Fruit fly (Drosophila melanogaster) whole organism, embryonic: ENCODE data around the gene CheA29a.

Source experiments
- CG10209 ChIP-seq: fragments of 200-800 bp; sonication (Bioruptor generic); optimal IDR thresholded peaks from 3 replicates; lab custom pipeline; 2017; ENCODE audit warnings: missing biosample characterization, mild to moderate bottlenecking, missing genetic modification characterization, missing genetic modification reagents
- CG10959 ChIP-seq: fragments of 200-800 bp; sonication (Bioruptor generic); IDR thresholded peaks from 2 replicates; pipeline ENCODE4 v1.3.6; 2022; ENCODE audit warnings: missing biosample characterization, missing genetic modification characterization
- CG11093 ChIP-seq: fragments of 200-800 bp; sonication (Bioruptor generic); IDR thresholded peaks from 3 replicates; pipeline ENCODE4 v1.3.6; 2022; ENCODE audit warnings: missing biosample characterization, missing genetic modification characterization
- CG1233 ChIP-seq: fragments of 200-800 bp; sonication (Bioruptor generic); optimal IDR thresholded peaks from 4 replicates; lab custom pipeline; 2018; ENCODE audit warnings: missing biosample characterization, mild to moderate bottlenecking, missing genetic modification characterization
- CG13624 ChIP-seq: fragments of 200-800 bp; sonication (Bioruptor generic); optimal IDR thresholded peaks from 2 replicates; lab custom pipeline; 2016; ENCODE audit warnings: missing biosample characterization, missing genetic modification characterization
- CG14860 ChIP-seq: fragments of 200-800 bp; sonication (Bioruptor generic); IDR thresholded peaks from 3 replicates; pipeline ENCODE4 v1.3.6; 2022; ENCODE audit warnings: missing biosample characterization, missing genetic modification characterization; ENCODE audit not compliant: partially characterized antibody
- CG1832 ChIP-seq: fragments of 200-800 bp; sonication (Bioruptor generic); optimal IDR thresholded peaks from 2 replicates; lab custom pipeline; 2017; ENCODE audit warnings: missing biosample characterization, mild to moderate bottlenecking, missing genetic modification characterization, inconsistent platforms
- CG2875 ChIP-seq: fragments of 200-800 bp; sonication (Bioruptor generic); optimal IDR thresholded peaks from 2 replicates; lab custom pipeline; 2017; ENCODE audit warnings: missing biosample characterization, mild to moderate bottlenecking, missing genetic modification characterization, missing genetic modification reagents
- CG30020 ChIP-seq: fragments of 200-800 bp; optimal IDR thresholded peaks from 2 replicates; lab custom pipeline; 2019; ENCODE audit warnings: missing biosample characterization, mild to moderate bottlenecking, missing genetic modification characterization, moderate library complexity
- CG3163 ChIP-seq: fragments of 200-800 bp; sonication (Bioruptor generic); optimal IDR thresholded peaks from 3 replicates; lab custom pipeline; 2016; ENCODE audit warnings: missing biosample characterization, missing genetic modification characterization
- CG33213 ChIP-seq: fragments of 200-800 bp; sonication (Bioruptor generic); optimal IDR thresholded peaks from 3 replicates; lab custom pipeline; 2016; ENCODE audit warnings: missing biosample characterization, missing genetic modification characterization
- CG3407 ChIP-seq: fragments of 200-800 bp; sonication (Bioruptor generic); optimal IDR thresholded peaks from 2 replicates; lab custom pipeline; 2018; ENCODE audit warnings: missing biosample characterization, mild to moderate bottlenecking, missing genetic modification characterization
- CG6791 ChIP-seq: fragments of 200-800 bp; sonication (Bioruptor generic); IDR thresholded peaks from 3 replicates; pipeline ENCODE4 v1.3.6; 2022; ENCODE audit warnings: missing biosample characterization, missing genetic modification characterization; ENCODE audit not compliant: partially characterized antibody
- CG7839 ChIP-seq: fragments of 200-800 bp; sonication (Bioruptor generic); optimal IDR thresholded peaks from 3 replicates; lab custom pipeline; 2018; ENCODE audit warnings: missing biosample characterization, mild to moderate bottlenecking, missing genetic modification characterization, moderate library complexity
- CG8478 ChIP-seq: fragments of >200 bp; optimal IDR thresholded peaks from 2 replicates; lab custom pipeline; 2018
- CG9876 ChIP-seq: fragments of 200-800 bp; sonication (Bioruptor generic); optimal IDR thresholded peaks from 2 replicates; lab custom pipeline; 2016; ENCODE audit warnings: missing biosample characterization, missing genetic modification characterization
- CkIIα-i1 ChIP-seq: fragments of 200-800 bp; sonication (Bioruptor generic); IDR thresholded peaks from 2 replicates; pipeline ENCODE4 v1.3.6; 2022; ENCODE audit warnings: missing biosample characterization, missing genetic modification characterization
- CoRest ChIP-seq: fragments of 200-800 bp; sonication (Bioruptor generic); optimal IDR thresholded peaks from 3 replicates; lab custom pipeline; 2018; ENCODE audit warnings: missing biosample characterization, mild to moderate bottlenecking, missing genetic modification characterization, moderate library complexity
- Dek ChIP-seq: fragments of 200-800 bp; sonication (Bioruptor generic); optimal IDR thresholded peaks from 3 replicates; lab custom pipeline; 2019; ENCODE audit warnings: missing biosample characterization, mild to moderate bottlenecking, missing genetic modification characterization, moderate library complexity
- Dref ChIP-seq: fragments of 200-800 bp; sonication (Bioruptor generic); IDR thresholded peaks from 2 replicates; pipeline ENCODE4 v1.3.6; 2022; ENCODE audit warnings: missing biosample characterization, missing genetic modification characterization
- E2f2 ChIP-seq: fragments of 200-800 bp; sonication (Bioruptor generic); IDR thresholded peaks from 2 replicates; pipeline ENCODE4 v1.3.6; 2022; ENCODE audit warnings: missing biosample characterization, missing genetic modification characterization
- Ets65A ChIP-seq: fragments of 200-800 bp; sonication (Bioruptor generic); peaks from one replicate; lab custom pipeline; 2016; ENCODE audit warnings: missing biosample characterization, missing genetic modification characterization
- Ets97D ChIP-seq: fragments of 200-800 bp; sonication (Bioruptor generic); optimal IDR thresholded peaks from 3 replicates; lab custom pipeline; 2016; ENCODE audit warnings: missing biosample characterization, missing genetic modification characterization
- Fer1 ChIP-seq: fragments of 200-800 bp; sonication (Bioruptor generic); optimal IDR thresholded peaks from 2 replicates; lab custom pipeline; 2017; ENCODE audit warnings: missing biosample characterization, mild to moderate bottlenecking, missing genetic modification characterization
- HLH3B ChIP-seq: fragments of 200-800 bp; sonication (Bioruptor generic); IDR thresholded peaks from 2 replicates; pipeline ENCODE4 v1.3.6; 2022; ENCODE audit warnings: missing biosample characterization, missing genetic modification characterization
- Hr3 ChIP-seq: fragments of 200-800 bp; sonication (Bioruptor generic); optimal IDR thresholded peaks from 3 replicates; lab custom pipeline; 2016; ENCODE audit warnings: missing biosample characterization, missing genetic modification characterization
- Hr78 ChIP-seq, 2 experiments: fragments of 200-800 bp in 1 of 2; fragments of >200 bp in 1 of 2; sonication (Bioruptor generic) in 1 of 2; optimal IDR thresholded peaks; 2 replicates each; lab custom pipeline; 2017 to 2019; ENCODE audit warnings: missing biosample characterization in 2 of 2, missing genetic modification characterization in 2 of 2, mild to moderate bottlenecking in 1 of 2, moderate library complexity in 1 of 2
- MBD-R2 ChIP-seq: fragments of 200-800 bp; sonication (Bioruptor generic); IDR thresholded peaks from 2 replicates; pipeline ENCODE4 v1.3.6; 2022; ENCODE audit warnings: missing biosample characterization, missing genetic modification characterization
- Max ChIP-seq: fragments of 200-800 bp; sonication (Bioruptor generic); optimal IDR thresholded peaks from 2 replicates; lab custom pipeline; 2016; ENCODE audit warnings: missing biosample characterization, mild to moderate bottlenecking, missing genetic modification characterization
- Med ChIP-seq: fragments of 200-800 bp; sonication (Bioruptor generic); peaks from one replicate; lab custom pipeline; 2016; ENCODE audit warnings: missing biosample characterization, missing genetic modification characterization, mild to moderate bottlenecking, inconsistent platforms, moderate library complexity
- Pdp1 ChIP-seq, 2 experiments: fragments of 200-800 bp; sonication (Bioruptor generic); optimal IDR thresholded peaks; 3 replicates each; lab custom pipeline; 2016; ENCODE audit warnings: missing biosample characterization in 2 of 2, missing genetic modification characterization in 2 of 2, mild to moderate bottlenecking in 1 of 2, moderate library complexity in 1 of 2
- Scr ChIP-seq: fragments of 200-800 bp; sonication (Bioruptor generic); IDR thresholded peaks from 2 replicates; pipeline ENCODE4 v1.3.6; 2022; ENCODE audit warnings: missing biosample characterization, missing genetic modification characterization; ENCODE audit not compliant: partially characterized antibody
- Sox100B ChIP-seq: fragments of 200-800 bp; sonication (Bioruptor generic); optimal IDR thresholded peaks from 3 replicates; lab custom pipeline; 2018; ENCODE audit warnings: missing biosample characterization, mild to moderate bottlenecking, missing genetic modification characterization
- Xbp1 ChIP-seq: fragments of 200-800 bp; sonication (Bioruptor generic); optimal IDR thresholded peaks from 3 replicates; lab custom pipeline; 2016; ENCODE audit warnings: missing biosample characterization, mild to moderate bottlenecking, missing genetic modification characterization
- chn ChIP-seq: fragments of 200-800 bp; sonication (Bioruptor generic); optimal IDR thresholded peaks from 2 replicates; lab custom pipeline; 2016; ENCODE audit warnings: missing biosample characterization, missing genetic modification characterization
- crp ChIP-seq, 2 experiments: fragments of 200-800 bp; sonication (Bioruptor generic); optimal IDR thresholded peaks; 2 replicates in 1 of 2; 3 replicates in 1 of 2; lab custom pipeline; 2017; ENCODE audit warnings: missing biosample characterization in 2 of 2, missing genetic modification characterization in 2 of 2, mild to moderate bottlenecking in 1 of 2, moderate library complexity in 1 of 2
- da ChIP-seq: fragments of 200-800 bp; sonication (Bioruptor generic); optimal IDR thresholded peaks from 2 replicates; lab custom pipeline; 2016; ENCODE audit warnings: missing biosample characterization, missing genetic modification characterization
- danr ChIP-seq: fragments of 200-800 bp; sonication (Bioruptor generic); IDR thresholded peaks from 2 replicates; pipeline ENCODE4 v1.3.6; 2022; ENCODE audit warnings: missing biosample characterization, missing genetic modification characterization
- dmrt99B ChIP-seq: fragments of 200-800 bp; sonication (Bioruptor generic); optimal IDR thresholded peaks from 2 replicates; lab custom pipeline; 2018; ENCODE audit warnings: missing biosample characterization, mild to moderate bottlenecking, missing genetic modification characterization, moderate library complexity
- dpn ChIP-seq, 2 experiments: fragments of 200-800 bp; sonication (Bioruptor generic); optimal IDR thresholded peaks; 3 replicates each; lab custom pipeline; 2016; ENCODE audit warnings: missing biosample characterization in 2 of 2, missing genetic modification characterization in 2 of 2
- gsb ChIP-seq: fragments of 200-800 bp; sonication (Bioruptor generic); IDR thresholded peaks from 2 replicates; pipeline ENCODE4 v1.3.6; 2022; ENCODE audit warnings: missing biosample characterization, missing genetic modification characterization
- inv ChIP-seq: fragments of 200-800 bp; sonication (Bioruptor generic); IDR thresholded peaks from 2 replicates; pipeline ENCODE4 v1.3.6; 2022; ENCODE audit warnings: missing biosample characterization, missing genetic modification characterization; ENCODE audit not compliant: partially characterized antibody
- ken ChIP-seq: fragments of 200-800 bp; sonication (Bioruptor generic); IDR thresholded peaks from 3 replicates; pipeline ENCODE4 v1.3.6; 2022; ENCODE audit warnings: missing biosample characterization, missing genetic modification characterization
- kni ChIP-seq: fragments of 200-800 bp; sonication (Bioruptor generic); optimal IDR thresholded peaks from 3 replicates; lab custom pipeline; 2017; ENCODE audit warnings: mild to moderate bottlenecking, missing biosample characterization, missing genetic modification reagents, missing genetic modification characterization
- peb ChIP-seq: fragments of 200-800 bp; sonication (Bioruptor generic); IDR thresholded peaks from 2 replicates; pipeline ENCODE4 v1.3.6; 2022; ENCODE audit warnings: missing biosample characterization, missing genetic modification characterization
- pho ChIP-seq: fragments of 200-800 bp; sonication (Bioruptor generic); optimal IDR thresholded peaks from 2 replicates; lab custom pipeline; 2016; ENCODE audit warnings: missing biosample characterization, missing genetic modification characterization
- phol ChIP-seq: fragments of 200-800 bp; sonication (Bioruptor generic); optimal IDR thresholded peaks from 3 replicates; lab custom pipeline; 2018; ENCODE audit warnings: missing biosample characterization, mild to moderate bottlenecking, missing genetic modification characterization, moderate library complexity
- shn ChIP-seq: fragments of 200-800 bp; sonication (Bioruptor generic); optimal IDR thresholded peaks from 3 replicates; lab custom pipeline; 2016; ENCODE audit warnings: missing biosample characterization, missing genetic modification characterization
- tgo ChIP-seq: fragments of 200-800 bp; sonication (Bioruptor generic); IDR thresholded peaks from 3 replicates; pipeline ENCODE4 v1.3.6; 2022; ENCODE audit warnings: missing biosample characterization, missing genetic modification characterization
- tin ChIP-seq: fragments of 200-800 bp; sonication (Bioruptor generic); optimal IDR thresholded peaks from 3 replicates; lab custom pipeline; 2016; ENCODE audit warnings: missing biosample characterization, missing genetic modification characterization
- tll ChIP-seq, 2 experiments: fragments of 200-800 bp in 1 of 2; fragments of >200 bp in 1 of 2; sonication (Bioruptor generic) in 1 of 2; optimal IDR thresholded peaks; 2 replicates each; lab custom pipeline; 2017 to 2019; ENCODE audit warnings: missing biosample characterization in 2 of 2, missing genetic modification characterization in 2 of 2, mild to moderate bottlenecking in 1 of 2, moderate library complexity in 1 of 2

Gene CheA29a

dm6 chr2L:8477971-8478370 lies 822 bp downstream of the CheA29a start (continued):
- TF ChIP-seq da (GFP tag; lab: Kevin White, UChicago) (no peak), Scr (GFP tag; lab: Robert Waterston, UW) (peak; percentile 7; the same call in 1 of the 2 replicates), Xbp1 (GFP tag; lab: Kevin White, UChicago) (no peak), Max (GFP tag; lab: Kevin White, UChicago) (peak; percentile 1), CG30020 (tag; lab: Kevin White, UChicago) (no peak), CG10959 (GFP tag; lab: Robert Waterston, UW) (no peak), Dref (GFP tag; lab: Robert Waterston, UW) (peak; percentile 89), CG13624 (GFP tag; lab: Kevin White, UChicago) (peak; percentile 5), Med (GFP tag; lab: Kevin White, UChicago) (peak; percentile 90), tll (GFP tag; optimal IDR thresholded peaks at IDR 0.05; lab: Kevin White, UChicago) (no peak), Ets97D (GFP tag; lab: Kevin White, UChicago) (peak; percentile 61), Hr3 (GFP tag; lab: Kevin White, UChicago) (no peak), CG11093 (GFP tag; lab: Robert Waterston, UW) (no peak), crp (GFP tag; optimal IDR thresholded peaks at IDR 0.05; lab: Kevin White, UChicago) (peak in 1 of 2 experiments; percentile 69), chn (GFP tag; lab: Kevin White, UChicago) (peak; percentile 46), peb (no peak), phol (tag; lab: Kevin White, UChicago) (peak; percentile 51), CG2875 (GFP tag; lab: Kevin White, UChicago) (no peak), ken (GFP tag; lab: Robert Waterston, UW) (no peak), dpn (GFP tag; optimal IDR thresholded peaks at IDR 0.05; lab: Kevin White, UChicago) (peak in 1 of 2 experiments; percentile 20), CG3407 (no peak), HLH3B (no peak), tgo (no peak), CG6791 (peak; percentile 58), CG8478 (peak; percentile 87), Pdp1 (GFP tag; optimal IDR thresholded peaks at IDR 0.05; lab: Kevin White, UChicago) (peak in 1 of 2 experiments; percentile 54), CG10209 (GFP tag; lab: Kevin White, UChicago) (no peak), Hr78 (GFP tag; optimal IDR thresholded peaks at IDR 0.05; lab: Kevin White, UChicago) (peak in 1 of 2 experiments; percentile 49), CG7839 (tag; lab: Kevin White, UChicago) (peak; percentile 5), CkIIα-i1 (GFP tag; lab: Robert Waterston, UW) (no peak), tin (no peak), CG14860 (GFP tag; lab: Robert Waterston, UW) (peak; percentile 54), CG1233 (GFP tag; lab: Kevin White, UChicago) (no peak), CG9876 (GFP tag; lab: Kevin White, UChicago) (no peak), Ets65A (GFP tag; lab: Kevin White, UChicago) (peak; percentile 72), E2f2 (peak; percentile 90), Sox100B (no peak), danr (GFP tag; lab: Robert Waterston, UW) (no peak), Dek (tag; lab: Kevin White, UChicago) (peak; percentile 46), kni (no peak), CoRest (tag; lab: Kevin White, UChicago) (peak; percentile 63), inv (peak; percentile 29; the same call in 1 of the 2 replicates), Fer1 (no peak), CG1832 (GFP tag; lab: Kevin White, UChicago) (no peak), CG33213 (GFP tag; lab: Kevin White, UChicago) (peak; percentile 46), MBD-R2 (no peak), pho (peak; percentile 30), gsb (GFP tag; lab: Robert Waterston, UW) (no peak), dmrt99B (tag; lab: Kevin White, UChicago) (no peak), shn (GFP tag; lab: Kevin White, UChicago) (no peak), CG3163 (peak; percentile 2)
